Worm (Caenorhabditis elegans): ENCODE measurements around the gene srbc-70.

Gene srbc-70

ce11 chrIV:4236671-4237070 lies 8.9 kb upstream of the srbc-70 start:
- TF ChIP-seq nhr-12 (tag; optimal IDR thresholded peaks at IDR 0.05) (no peak), aly-2 (tag; optimal IDR thresholded peaks at IDR 0.05) (no peak), snpc-4 (tag; optimal IDR thresholded peaks at IDR 0.05) (no peak), gmeb-1 (tag; optimal IDR thresholded peaks at IDR 0.05) (no peak), ama-1 (optimal IDR thresholded peaks at IDR 0.05) (peak; percentile 8), nhr-21 (tag; optimal IDR thresholded peaks at IDR 0.05) (peak; percentile 47), ztf-4 (tag; optimal IDR thresholded peaks at IDR 0.05) (no peak), ceh-16 (tag; optimal IDR thresholded peaks at IDR 0.05) (no peak), lin-39 (tag; optimal IDR thresholded peaks at IDR 0.05) (no peak), dmd-4 (tag; optimal IDR thresholded peaks at IDR 0.05) (no peak), egl-27 (tag; optimal IDR thresholded peaks at IDR 0.05) (no peak), nhr-25 (tag; optimal IDR thresholded peaks at IDR 0.05) (peak; percentile 22), ztf-11 (tag; optimal IDR thresholded peaks at IDR 0.05) (no peak), nhr-129 (tag; optimal IDR thresholded peaks at IDR 0.05) (no peak), C34F6.9 (tag; optimal IDR thresholded peaks at IDR 0.05) (no peak), nhr-77 (tag; optimal IDR thresholded peaks at IDR 0.05) (no peak), nhr-11 (tag; optimal IDR thresholded peaks at IDR 0.05) (peak; percentile 24), nhr-10 (tag; optimal IDR thresholded peaks at IDR 0.05) (no peak), elt-1 (tag; optimal IDR thresholded peaks at IDR 0.05) (no peak), unc-55 (GFP tag; optimal IDR thresholded peaks at IDR 0.05) (no peak), crh-2 (tag; optimal IDR thresholded peaks at IDR 0.05) (no peak)

ce11 chrIV:4236025-4236407 lies 8.2 kb upstream of the srbc-70 start:
- TF ChIP-seq gmeb-1 (tag; optimal IDR thresholded peaks at IDR 0.05) (no peak), mbf-1 (tag; optimal IDR thresholded peaks at IDR 0.05) (no peak), alr-1 (tag; optimal IDR thresholded peaks at IDR 0.05) (no peak), blmp-1 (tag; optimal IDR thresholded peaks at IDR 0.05; ENCODE audit: insufficient read depth) (no peak), nhr-10 (tag; optimal IDR thresholded peaks at IDR 0.05) (no peak), fos-1 (tag; optimal IDR thresholded peaks at IDR 0.05) (no peak), nhr-237 (tag; optimal IDR thresholded peaks at IDR 0.05) (no peak), egl-27 (tag; optimal IDR thresholded peaks at IDR 0.05) (no peak)

- no peak for TF ChIP-seq elt-1 (tag; optimal IDR thresholded peaks at IDR 0.05)
- no peak for TF ChIP-seq snpc-4 (tag; optimal IDR thresholded peaks at IDR 0.05)
- TF ChIP-seq ztf-11 (tag; optimal IDR thresholded peaks at IDR 0.05), result no peak
- TF ChIP-seq nhr-21 (tag; optimal IDR thresholded peaks at IDR 0.05), result peak; percentile 42
- TF ChIP-seq aly-2 (tag; optimal IDR thresholded peaks at IDR 0.05), result no peak
- TF ChIP-seq ama-1 (optimal IDR thresholded peaks at IDR 0.05), result peak; percentile 87
Observed at ce11 chrIV:4235315-4236024, 7.7 kb upstream of the srbc-70 start, which contains the start of the genes zipt-2.2 and dpy-13. TSS of gene zipt-2.2 (minus strand) at chrIV:4235365. TSS of gene dpy-13 (plus strand) at chrIV:4235614.

- no peak for TF ChIP-seq zag-1 (tag; optimal IDR thresholded peaks at IDR 0.05)
- no peak for TF ChIP-seq nhr-12 (tag; optimal IDR thresholded peaks at IDR 0.05)
- TF ChIP-seq F13H6.1 (tag; optimal IDR thresholded peaks at IDR 0.05), result no peak
- TF ChIP-seq nhr-129 (tag; optimal IDR thresholded peaks at IDR 0.05), result no peak
- TF ChIP-seq blmp-1 (tag; optimal IDR thresholded peaks at IDR 0.05; ENCODE audit: insufficient read depth), result no peak
- no peak for TF ChIP-seq unc-55 (GFP tag; optimal IDR thresholded peaks at IDR 0.05)
- no peak for TF ChIP-seq nhr-25 (tag; optimal IDR thresholded peaks at IDR 0.05)
- TF ChIP-seq alr-1 (tag; optimal IDR thresholded peaks at IDR 0.05), result no peak
- no peak for TF ChIP-seq gmeb-1 (tag; optimal IDR thresholded peaks at IDR 0.05)
- no peak for TF ChIP-seq fos-1 (tag; optimal IDR thresholded peaks at IDR 0.05)
- no peak for TF ChIP-seq unc-62 (GFP tag; optimal IDR thresholded peaks at IDR 0.05)
- no peak for TF ChIP-seq snpc-4 (tag; optimal IDR thresholded peaks at IDR 0.05)
- no peak for TF ChIP-seq lin-11 (tag; optimal IDR thresholded peaks at IDR 0.05)
- no peak for TF ChIP-seq sma-3 (GFP tag; optimal IDR thresholded peaks at IDR 0.05)
- no peak for TF ChIP-seq egl-27 (tag; optimal IDR thresholded peaks at IDR 0.05)
- no peak for TF ChIP-seq ZK546.5 (tag; optimal IDR thresholded peaks at IDR 0.05)
- no peak for TF ChIP-seq nhr-77 (tag; optimal IDR thresholded peaks at IDR 0.05)
- TF ChIP-seq peb-1 (tag; optimal IDR thresholded peaks at IDR 0.05), result no peak
- TF ChIP-seq nhr-10 (tag; optimal IDR thresholded peaks at IDR 0.05), result no peak
- no peak for TF ChIP-seq mdl-1 (tag; optimal IDR thresholded peaks at IDR 0.05)
Observed at ce11 chrIV:4225851-4226250, 2.0 kb downstream of the srbc-70 start, which contains the start of gene srbc-71. TSS of gene srbc-71 (minus strand) at chrIV:4225951.

- TF ChIP-seq elt-3 (tag; optimal IDR thresholded peaks at IDR 0.05), result no peak
- no peak for TF ChIP-seq lin-39 (tag; optimal IDR thresholded peaks at IDR 0.05)
- no peak for TF ChIP-seq unc-39 (tag; optimal IDR thresholded peaks at IDR 0.05)
Observed at ce11 chrIV:4219983-4220382, 7.8 kb downstream of the srbc-70 start, which contains the start of gene F30B5.11. TSS of gene F30B5.11 (minus strand) at chrIV:4220083.
